Fruit fly (Drosophila melanogaster): Measurements from ENCODE around the gene CG14356.

CG14356 gene

dm6 chr3R:14109145-14109544 is 22.7 kb downstream of the CG14356 start, which contains the start of gene Or88a:
Gene Or88a (plus strand): TSS chr3R:14109445.
- TF ChIP-seq Vsx2 (GFP tag; optimal IDR thresholded peaks at IDR 0.05; ENCODE audit: partially characterized antibody) (no peak), Rel (GFP tag; optimal IDR thresholded peaks at IDR 0.05) (no peak), Rel (tag; optimal IDR thresholded peaks at IDR 0.05) (no peak), tai (GFP tag; optimal IDR thresholded peaks at IDR 0.05) (no peak), jim (GFP tag; optimal IDR thresholded peaks at IDR 0.05) (no peak), psq (GFP tag; optimal IDR thresholded peaks at IDR 0.05) (no peak), br (GFP tag; optimal IDR thresholded peaks at IDR 0.05) (no peak), Abd-B (GFP tag; optimal IDR thresholded peaks at IDR 0.05) (no peak)

dm6 chr3R:14108158-14108921 is 23.5 kb downstream of the CG14356 start, which contains the start of gene CG12402:
Gene CG12402 (minus strand): TSS chr3R:14108321.
- TF ChIP-seq sv (GFP tag; optimal IDR thresholded peaks at IDR 0.05): peak; percentile 41
- peak; percentile 34 for TF ChIP-seq Dif (GFP tag; optimal IDR thresholded peaks at IDR 0.05; ENCODE audit: partially characterized antibody)
- TF ChIP-seq lola (GFP tag; optimal IDR thresholded peaks at IDR 0.05): no peak
- no peak for TF ChIP-seq Vsx2 (GFP tag; optimal IDR thresholded peaks at IDR 0.05; ENCODE audit: partially characterized antibody)
- no peak for TF ChIP-seq Dfd (GFP tag; optimal IDR thresholded peaks at IDR 0.05)
- peak; percentile 19 for TF ChIP-seq fru (GFP tag; optimal IDR thresholded peaks at IDR 0.05)
- peak in 1 of 2 experiments; percentile 13 for TF ChIP-seq foxo (GFP tag; optimal IDR thresholded peaks at IDR 0.05)

dm6 chr3R:14107597-14107996 is 24.3 kb downstream of the CG14356 start:
- TF ChIP-seq rgr (GFP tag; optimal IDR thresholded peaks at IDR 0.05) (no peak), h (GFP tag; optimal IDR thresholded peaks at IDR 0.05) (no peak), Abd-B (GFP tag; optimal IDR thresholded peaks at IDR 0.05) (no peak), dmrt93B (GFP tag; optimal IDR thresholded peaks at IDR 0.05) (no peak)

- no peak for TF ChIP-seq dmrt93B (GFP tag; optimal IDR thresholded peaks at IDR 0.05)
- no peak for TF ChIP-seq Vsx2 (GFP tag; optimal IDR thresholded peaks at IDR 0.05; ENCODE audit: partially characterized antibody)
- no peak for TF ChIP-seq GATAd (GFP tag; optimal IDR thresholded peaks at IDR 0.05)
- no peak for TF ChIP-seq OdsH (GFP tag; optimal IDR thresholded peaks at IDR 0.05)
- no peak for TF ChIP-seq rgr (GFP tag; optimal IDR thresholded peaks at IDR 0.05)
- no peak for TF ChIP-seq psq (GFP tag; optimal IDR thresholded peaks at IDR 0.05)
- TF ChIP-seq foxo (GFP tag; optimal IDR thresholded peaks at IDR 0.05): no peak
- no peak for TF ChIP-seq tai (GFP tag; optimal IDR thresholded peaks at IDR 0.05)
- no peak for TF ChIP-seq sage (GFP tag; optimal IDR thresholded peaks at IDR 0.05)
- TF ChIP-seq N (GFP tag; optimal IDR thresholded peaks at IDR 0.05): no peak
- no peak for TF ChIP-seq Sp1 (GFP tag; optimal IDR thresholded peaks at IDR 0.05)
- no peak for TF ChIP-seq woc (GFP tag; optimal IDR thresholded peaks at IDR 0.05)
Observed at dm6 chr3R:14103022-14103421, 28.9 kb downstream of the CG14356 start, which contains the start of gene PK1-R. Gene PK1-R (minus strand): TSS chr3R:14103122.

dm6 chr3R:14100962-14101361 is 30.9 kb downstream of the CG14356 start:
- TF ChIP-seq rgr (GFP tag; optimal IDR thresholded peaks at IDR 0.05): no peak
- no peak for TF ChIP-seq Hr83 (GFP tag; optimal IDR thresholded peaks at IDR 0.05; ENCODE audit: poor library complexity, severe bottlenecking)
- TF ChIP-seq jim (GFP tag; optimal IDR thresholded peaks at IDR 0.05): no peak
- no peak for TF ChIP-seq dmrt93B (GFP tag; optimal IDR thresholded peaks at IDR 0.05)
- no peak for TF ChIP-seq sv (GFP tag; optimal IDR thresholded peaks at IDR 0.05)
- no peak for TF ChIP-seq woc (GFP tag; optimal IDR thresholded peaks at IDR 0.05)
- TF ChIP-seq Jra (GFP tag; optimal IDR thresholded peaks at IDR 0.05): no peak
- no peak for TF ChIP-seq sage (GFP tag; optimal IDR thresholded peaks at IDR 0.05)

dm6 chr3R:14098527-14099109 is 33.3 kb downstream of the CG14356 start:
- no peak for TF ChIP-seq brk (GFP tag; optimal IDR thresholded peaks at IDR 0.05)
- TF ChIP-seq Vsx2 (GFP tag; optimal IDR thresholded peaks at IDR 0.05; ENCODE audit: partially characterized antibody): peak; percentile 57
- peak; percentile 3 for TF ChIP-seq tai (GFP tag; optimal IDR thresholded peaks at IDR 0.05)
- TF ChIP-seq Dif (GFP tag; optimal IDR thresholded peaks at IDR 0.05; ENCODE audit: partially characterized antibody): peak; percentile 48
